Worm (Caenorhabditis elegans) whole organism, L1 larva: ENCODE results near the gene F33E11.3.
A peak's percentile ranks its signal among the peaks of the same experiment; 100 is the strongest.
"Not testable (repeated sequence)": the region's sequence is repeated elsewhere in the genome, so short reads cannot be mapped to it uniquely, and the experiment has no call there.

Experiments used
- ama-1 ChIP-seq: fragments of 150-350 bp; optimal IDR thresholded peaks from 2 replicates; lab custom pipeline; 2014
- dpl-1 ChIP-seq, 3 experiments: fragments of 150-350 bp in 2 of 3; sonication (generic microtip) in 1 of 3; optimal IDR thresholded peaks; 2 replicates each; lab custom pipeline; 2014 to 2017; ENCODE audit warnings: missing biosample characterization in 3 of 3, missing genetic modification characterization in 3 of 3, missing genetic modification reagents in 3 of 3
- lin-15B ChIP-seq: fragments of 150-350 bp; sonication (generic microtip); optimal IDR thresholded peaks from 3 replicates; lab custom pipeline; 2014; ENCODE audit warnings: missing biosample characterization, missing genetic modification characterization
- zag-1 ChIP-seq: fragments of 150-350 bp; optimal IDR thresholded peaks from 2 replicates; lab custom pipeline; 2014; ENCODE audit warnings: missing biosample characterization, missing genetic modification characterization
- ztf-11 ChIP-seq, 2 experiments: sonication (generic microtip); optimal IDR thresholded peaks; 2 replicates each; lab custom pipeline; 2016 to 2017; ENCODE audit warnings: missing genetic modification characterization in 2 of 2, missing biosample characterization in 1 of 2, missing compliant biosample characterization in 1 of 2

DNA sequence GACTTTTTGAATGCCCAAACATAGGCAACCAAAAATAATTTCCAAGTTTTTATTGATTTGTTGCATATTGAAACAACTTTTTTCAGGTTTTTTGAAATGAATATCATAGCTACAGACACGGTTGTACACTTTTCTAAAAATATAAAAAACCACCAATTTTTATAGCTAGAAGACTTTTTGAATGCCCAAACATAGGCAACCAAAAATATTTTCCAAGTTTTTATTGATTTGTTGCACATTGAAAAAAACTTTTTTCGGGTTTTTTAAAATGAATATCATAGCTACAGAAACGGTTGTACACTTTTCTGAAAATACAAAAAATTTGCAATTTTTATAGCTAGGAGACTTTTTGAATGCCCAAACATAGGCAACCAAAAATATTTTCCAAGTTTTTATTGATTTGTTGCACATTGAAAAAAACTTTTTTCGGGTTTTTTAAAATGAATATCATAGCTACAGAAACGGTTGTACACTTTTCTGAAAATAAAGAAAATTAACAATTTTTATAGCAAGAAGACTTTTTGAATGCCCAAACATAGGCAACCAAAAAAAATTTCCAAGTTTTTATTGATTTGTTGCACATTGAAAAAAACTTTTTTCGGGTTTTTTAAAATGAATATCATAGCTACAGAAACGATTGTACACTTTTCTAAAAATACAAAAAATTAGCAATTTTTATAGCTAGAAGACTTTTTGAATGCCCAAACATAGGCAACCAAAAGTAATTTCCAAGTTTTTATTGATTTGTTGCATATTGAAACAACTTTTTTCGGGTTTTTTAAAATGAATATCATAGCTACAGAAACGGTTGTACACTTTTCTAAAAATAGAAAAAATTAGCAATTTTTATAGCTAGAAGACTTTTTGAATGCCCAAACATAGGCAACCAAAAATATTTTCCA is 39.2 kb downstream of the F33E11.3 start:
- TF ChIP-seq lin-15B (tag; lab: Kevin White, UChicago); zag-1 (tag; lab: Kevin White, UChicago); ama-1 (lab: Kevin White, UChicago); dpl-1 (GFP tag; optimal IDR thresholded peaks at IDR 0.05; lab: Kevin White, UChicago): not testable (repeated sequence)
- TF ChIP-seq ztf-11 (tag; optimal IDR thresholded peaks at IDR 0.05; lab: Kevin White, UChicago), result peak; percentile 32 to 81
